Fruit fly (Drosophila melanogaster): Measurements from ENCODE around the gene CG34291.

DNA sequence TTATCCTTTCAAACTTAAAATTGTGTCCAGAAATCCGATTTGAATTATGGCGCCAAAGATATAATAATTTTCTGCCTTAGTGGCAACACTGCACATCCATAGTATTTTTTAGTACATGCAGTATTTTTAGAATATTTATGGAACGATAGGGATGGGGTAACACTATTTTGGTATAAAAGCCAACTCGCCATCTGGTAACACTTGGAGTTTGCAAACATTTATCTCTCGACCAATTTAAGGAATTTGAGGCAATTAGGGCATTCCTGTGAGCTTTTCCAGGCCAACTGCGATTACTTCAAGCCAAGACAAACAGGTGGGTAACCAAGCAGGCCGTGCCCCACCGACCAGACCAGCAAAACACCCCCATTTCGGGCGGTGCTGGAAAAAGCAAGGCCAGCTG lies 26.8 kb upstream of the CG34291 start, which contains the start of gene CG5447:
- TF ChIP-seq CG9948 (tag; optimal IDR thresholded peaks at IDR 0.05): no peak
- no peak for TF ChIP-seq CG12605 (GFP tag; IDR thresholded peaks at IDR 0.05)
- TF ChIP-seq EcR (GFP tag; optimal IDR thresholded peaks at IDR 0.05): no peak
- no peak for TF ChIP-seq CG34367 (tag; optimal IDR thresholded peaks at IDR 0.05)
- TF ChIP-seq CG4496 (GFP tag; IDR thresholded peaks at IDR 0.05): no peak
- TF ChIP-seq CG32121 (GFP tag; IDR thresholded peaks at IDR 0.05): no peak
- no peak for TF ChIP-seq CG10348 (GFP tag; IDR thresholded peaks at IDR 0.05)
- no peak for TF ChIP-seq CG8301 (tag; optimal IDR thresholded peaks at IDR 0.05)
- no peak for TF ChIP-seq CG15710 (tag; optimal IDR thresholded peaks at IDR 0.05)

All from whole organism, pupa.